Worm (Caenorhabditis elegans): Measurements from ENCODE around the gene clc-2.

DNA sequence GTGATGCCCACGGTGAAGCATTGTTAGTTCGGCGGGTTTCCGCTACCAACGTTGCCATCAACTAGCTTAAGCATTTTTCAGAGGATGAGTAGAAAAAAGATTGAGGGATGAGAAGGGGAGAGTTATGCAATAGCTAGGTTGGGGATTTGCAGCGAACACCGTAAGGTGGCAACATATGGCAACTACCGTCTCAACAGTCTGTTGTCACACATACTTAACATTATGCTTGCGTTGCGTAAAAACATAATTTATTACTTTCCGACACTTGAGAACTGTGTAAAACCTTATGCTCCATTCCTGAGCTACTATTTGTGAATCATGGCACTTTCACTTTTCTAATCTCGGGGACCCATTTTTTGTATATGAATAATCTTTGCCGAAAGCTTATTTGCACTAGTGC, 35.4 kb downstream of the clc-2 start:
- TF ChIP-seq nhr-77 (tag; optimal IDR thresholded peaks at IDR 0.05) (no peak), mdl-1 (tag; optimal IDR thresholded peaks at IDR 0.05) (no peak), aly-2 (tag; optimal IDR thresholded peaks at IDR 0.05) (no peak), snpc-4 (tag; optimal IDR thresholded peaks at IDR 0.05) (no peak), nhr-25 (tag; optimal IDR thresholded peaks at IDR 0.05) (no peak), sem-4 (tag; optimal IDR thresholded peaks at IDR 0.05) (no peak), ZK546.5 (tag; optimal IDR thresholded peaks at IDR 0.05) (no peak), gmeb-1 (tag; optimal IDR thresholded peaks at IDR 0.05) (no peak), ama-1 (optimal IDR thresholded peaks at IDR 0.05) (no peak), ceh-82 (tag; optimal IDR thresholded peaks at IDR 0.05) (no peak), ztf-4 (tag; optimal IDR thresholded peaks at IDR 0.05) (no peak), zag-1 (tag; optimal IDR thresholded peaks at IDR 0.05) (no peak)
